Worm (Caenorhabditis elegans): ENCODE measurements around the gene F57H12.6.

DNA sequence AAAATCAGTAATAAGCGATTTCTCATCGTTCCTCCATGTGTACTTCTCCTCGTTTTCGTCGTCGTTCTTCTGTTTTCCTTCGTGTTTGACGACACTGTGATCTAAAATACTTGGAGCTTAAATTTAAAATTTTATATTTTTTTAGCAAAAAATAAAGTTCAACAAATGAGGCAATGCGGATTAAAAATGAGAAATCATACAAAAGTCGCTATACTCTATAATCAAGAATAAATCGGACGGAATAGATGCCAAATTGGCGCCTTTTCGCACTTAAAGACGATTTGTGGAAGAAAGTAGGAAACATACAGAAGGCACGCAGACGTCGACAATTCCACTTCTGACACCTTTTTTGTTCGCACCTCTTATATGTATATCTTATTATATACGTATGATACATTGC lies 27.9 kb upstream of the F57H12.6 start, which contains the start of gene rig-4:
- TF ChIP-seq pha-4 (tag; optimal IDR thresholded peaks at IDR 0.05) (no peak), ttx-3 (tag; optimal IDR thresholded peaks at IDR 0.05) (no peak), ceh-6 (GFP tag; optimal IDR thresholded peaks at IDR 0.05) (no peak)
